Worm (Caenorhabditis elegans) whole organism, L3 larva: ENCODE results near the gene sma-5.
"Not testable (repeated sequence)": the region's sequence is repeated elsewhere in the genome, so short reads cannot be mapped to it uniquely, and the experiment has no call there.

Source experiments
- R02D3.7 ChIP-seq: fragments of 150-350 bp; optimal IDR thresholded peaks from 2 replicates; lab custom pipeline; 2014; ENCODE audit warnings: missing biosample characterization, missing genetic modification characterization
- ZK546.5 ChIP-seq: sonication (generic microtip); optimal IDR thresholded peaks from 2 replicates; lab custom pipeline; 2017; ENCODE audit warnings: missing biosample characterization, missing genetic modification characterization
- ceh-28 ChIP-seq: fragments of 150-350 bp; optimal IDR thresholded peaks from 2 replicates; lab custom pipeline; 2014; ENCODE audit warnings: missing biosample characterization, missing genetic modification reagents, missing genetic modification characterization
- ceh-82 ChIP-seq: fragments of 150-350 bp; optimal IDR thresholded peaks from 2 replicates; lab custom pipeline; 2014; ENCODE audit warnings: missing biosample characterization, missing genetic modification characterization
- ceh-9 ChIP-seq: sonication (generic microtip); optimal IDR thresholded peaks from 2 replicates; lab custom pipeline; 2018; ENCODE audit warnings: missing biosample characterization, missing genetic modification characterization
- egl-27 ChIP-seq: sonication (generic microtip); optimal IDR thresholded peaks from 4 replicates; lab custom pipeline; 2017; ENCODE audit warnings: missing biosample characterization, missing genetic modification reagents, missing genetic modification characterization
- egl-5 ChIP-seq: fragments of 150-350 bp; optimal IDR thresholded peaks from 2 replicates; lab custom pipeline; 2017; ENCODE audit warnings: missing biosample characterization, missing genetic modification reagents, missing genetic modification characterization, inconsistent platforms
- elt-1 ChIP-seq: fragments of 150-350 bp; optimal IDR thresholded peaks from 2 replicates; lab custom pipeline; 2014; ENCODE audit warnings: missing biosample characterization, missing genetic modification characterization
- elt-2 ChIP-seq: sonication (generic microtip); optimal IDR thresholded peaks from 2 replicates; lab custom pipeline; 2016; ENCODE audit warnings: missing genetic modification reagents, mild to moderate bottlenecking, missing genetic modification characterization, missing compliant biosample characterization
- elt-3 ChIP-seq, 3 experiments: fragments of 150-350 bp in 1 of 3; sonication (generic microtip) in 2 of 3; optimal IDR thresholded peaks; 2 replicates in 2 of 3; 4 replicates in 1 of 3; lab custom pipeline; 2014 to 2017; ENCODE audit warnings: missing biosample characterization in 3 of 3, missing genetic modification characterization in 3 of 3
- eor-1 ChIP-seq, 2 experiments: fragments of 150-350 bp; optimal IDR thresholded peaks; 2 replicates each; lab custom pipeline; 2014 to 2018; ENCODE audit warnings: missing biosample characterization in 2 of 2, missing genetic modification characterization in 2 of 2
- fkh-10 ChIP-seq: sonication (generic microtip); optimal IDR thresholded peaks from 2 replicates; lab custom pipeline; 2017; ENCODE audit warnings: missing biosample characterization, missing genetic modification reagents, missing genetic modification characterization
- fkh-2 ChIP-seq: fragments of 150-350 bp; optimal IDR thresholded peaks from 2 replicates; lab custom pipeline; 2014; ENCODE audit warnings: missing biosample characterization, missing genetic modification reagents, missing genetic modification characterization
- fos-1 ChIP-seq: fragments of 150-350 bp; optimal IDR thresholded peaks from 2 replicates; lab custom pipeline; 2014; ENCODE audit warnings: missing biosample characterization, missing genetic modification characterization
- jun-1 ChIP-seq: fragments of 150-350 bp; optimal IDR thresholded peaks from 2 replicates; lab custom pipeline; 2014; ENCODE audit warnings: missing biosample characterization, missing genetic modification reagents, missing genetic modification characterization
- lin-15B ChIP-seq: fragments of 150-350 bp; optimal IDR thresholded peaks from 2 replicates; lab custom pipeline; 2014; ENCODE audit warnings: missing biosample characterization, missing genetic modification characterization
- lin-39 ChIP-seq: fragments of 150-350 bp; optimal IDR thresholded peaks from 2 replicates; lab custom pipeline; 2018; ENCODE audit warnings: missing biosample characterization, missing genetic modification reagents, missing genetic modification characterization
- mdl-1 ChIP-seq: fragments of 150-350 bp; optimal IDR thresholded peaks from 2 replicates; lab custom pipeline; 2014; ENCODE audit warnings: missing biosample characterization, missing genetic modification characterization
- mml-1 ChIP-seq: fragments of 150-350 bp; sonication (generic microtip); optimal IDR thresholded peaks from 3 replicates; lab custom pipeline; 2014; ENCODE audit warnings: missing biosample characterization, missing genetic modification characterization
- nfya-1 ChIP-seq: sonication (generic microtip); optimal IDR thresholded peaks from 2 replicates; lab custom pipeline; 2017; ENCODE audit warnings: missing genetic modification characterization, mild to moderate bottlenecking, missing compliant biosample characterization, antibody characterized with exemption, moderate library complexity; ENCODE audit not compliant: insufficient read depth
- nhr-11 ChIP-seq: fragments of 150-350 bp; optimal IDR thresholded peaks from 2 replicates; lab custom pipeline; 2014; ENCODE audit warnings: missing biosample characterization, missing genetic modification characterization
- nhr-12 ChIP-seq: fragments of 150-350 bp; optimal IDR thresholded peaks from 2 replicates; lab custom pipeline; 2014; ENCODE audit warnings: missing biosample characterization, missing genetic modification characterization
- nhr-23 ChIP-seq: fragments of 150-350 bp; optimal IDR thresholded peaks from 2 replicates; lab custom pipeline; 2014; ENCODE audit warnings: missing biosample characterization, missing genetic modification reagents, missing genetic modification characterization
- nhr-25 ChIP-seq: sonication (generic microtip); optimal IDR thresholded peaks from 2 replicates; lab custom pipeline; 2017; ENCODE audit warnings: missing biosample characterization, missing genetic modification characterization
- nhr-43 ChIP-seq: sonication (generic microtip); optimal IDR thresholded peaks from 2 replicates; lab custom pipeline; 2016; ENCODE audit warnings: mild to moderate bottlenecking, missing genetic modification characterization, missing compliant biosample characterization; ENCODE audit not compliant: poor library complexity, severe bottlenecking
- nhr-77 ChIP-seq: fragments of 150-350 bp; optimal IDR thresholded peaks from 2 replicates; lab custom pipeline; 2014; ENCODE audit warnings: missing biosample characterization, missing genetic modification characterization
- pha-4 ChIP-seq: fragments of 150-350 bp; optimal IDR thresholded peaks from 2 replicates; lab custom pipeline; 2014; ENCODE audit warnings: missing biosample characterization, missing genetic modification reagents, missing genetic modification characterization
- pqm-1 ChIP-seq: fragments of 150-350 bp; optimal IDR thresholded peaks from 2 replicates; lab custom pipeline; 2017; ENCODE audit warnings: missing biosample characterization, missing genetic modification characterization, inconsistent platforms
- sea-2 ChIP-seq: fragments of 150-350 bp; sonication (generic microtip); optimal IDR thresholded peaks from 4 replicates; lab custom pipeline; 2014; ENCODE audit warnings: missing biosample characterization, missing genetic modification reagents, missing genetic modification characterization
- snpc-4 ChIP-seq: fragments of 150-350 bp; optimal IDR thresholded peaks from 2 replicates; lab custom pipeline; 2014; ENCODE audit warnings: missing biosample characterization, missing genetic modification characterization
- tbx-2 ChIP-seq: sonication (generic microtip); optimal IDR thresholded peaks from 2 replicates; lab custom pipeline; 2016; ENCODE audit warnings: mild to moderate bottlenecking, missing genetic modification characterization, missing compliant biosample characterization
- unc-62 ChIP-seq: fragments of 150-350 bp; sonication (generic microtip); optimal IDR thresholded peaks from 4 replicates; lab custom pipeline; 2014; ENCODE audit warnings: missing biosample characterization, missing genetic modification reagents, missing genetic modification characterization
- ztf-11 ChIP-seq: fragments of 150-350 bp; optimal IDR thresholded peaks from 2 replicates; lab custom pipeline; 2014; ENCODE audit warnings: missing biosample characterization, missing genetic modification characterization
- ztf-4 ChIP-seq: fragments of 150-350 bp; optimal IDR thresholded peaks from 2 replicates; lab custom pipeline; 2014; ENCODE audit warnings: missing biosample characterization, missing genetic modification characterization

sma-5 gene

ce11 chrX:11964555-11964954 lies 40.8 kb downstream of the sma-5 start:
- TF ChIP-seq mml-1 (tag; lab: Kevin White, UChicago) (no peak), nhr-23 (tag; lab: Kevin White, UChicago) (no peak), sea-2 (no peak), pha-4 (tag; lab: Kevin White, UChicago) (no peak), snpc-4 (tag; lab: Kevin White, UChicago) (no peak), nhr-43 (tag; lab: Kevin White, UChicago) (peak; percentile 10), elt-2 (peak; percentile 83), lin-15B (no peak), nfya-1 (tag; lab: Kevin White, UChicago) (peak; percentile 0), nhr-12 (tag; lab: Kevin White, UChicago) (no peak), tbx-2 (tag; lab: Kevin White, UChicago) (no peak), ztf-11 (tag; lab: Kevin White, UChicago) (no peak), fkh-10 (GFP tag; lab: Kevin White, UChicago) (no peak), ztf-4 (tag; lab: Kevin White, UChicago) (no peak), nhr-25 (tag; lab: Kevin White, UChicago) (no peak), lin-39 (tag; lab: Kevin White, UChicago) (no peak), ceh-9 (tag; lab: Kevin White, UChicago) (no peak), pqm-1 (peak; percentile 93), ZK546.5 (tag; lab: Kevin White, UChicago) (no peak), R02D3.7 (no peak), ceh-82 (tag; lab: Kevin White, UChicago) (no peak), fos-1 (tag; lab: Kevin White, UChicago) (peak; percentile 40), elt-1 (no peak), mdl-1 (tag; lab: Kevin White, UChicago) (no peak), nhr-77 (tag; lab: Kevin White, UChicago) (no peak), ceh-28 (no peak), egl-5 (tag; lab: Kevin White, UChicago) (no peak), elt-3 (tag; optimal IDR thresholded peaks at IDR 0.05; lab: Kevin White, UChicago) (peak in 1 of 3 experiments; percentile 19), nhr-11 (tag; lab: Kevin White, UChicago) (no peak)

ce11 chrX:11963659-11964058 lies 41.7 kb downstream of the sma-5 start:
- TF ChIP-seq nhr-23 (tag; lab: Kevin White, UChicago) (peak; percentile 27), nhr-25 (tag; lab: Kevin White, UChicago) (peak; percentile 47), nhr-12 (tag; lab: Kevin White, UChicago) (no peak), elt-1 (peak; percentile 74)

DNA sequence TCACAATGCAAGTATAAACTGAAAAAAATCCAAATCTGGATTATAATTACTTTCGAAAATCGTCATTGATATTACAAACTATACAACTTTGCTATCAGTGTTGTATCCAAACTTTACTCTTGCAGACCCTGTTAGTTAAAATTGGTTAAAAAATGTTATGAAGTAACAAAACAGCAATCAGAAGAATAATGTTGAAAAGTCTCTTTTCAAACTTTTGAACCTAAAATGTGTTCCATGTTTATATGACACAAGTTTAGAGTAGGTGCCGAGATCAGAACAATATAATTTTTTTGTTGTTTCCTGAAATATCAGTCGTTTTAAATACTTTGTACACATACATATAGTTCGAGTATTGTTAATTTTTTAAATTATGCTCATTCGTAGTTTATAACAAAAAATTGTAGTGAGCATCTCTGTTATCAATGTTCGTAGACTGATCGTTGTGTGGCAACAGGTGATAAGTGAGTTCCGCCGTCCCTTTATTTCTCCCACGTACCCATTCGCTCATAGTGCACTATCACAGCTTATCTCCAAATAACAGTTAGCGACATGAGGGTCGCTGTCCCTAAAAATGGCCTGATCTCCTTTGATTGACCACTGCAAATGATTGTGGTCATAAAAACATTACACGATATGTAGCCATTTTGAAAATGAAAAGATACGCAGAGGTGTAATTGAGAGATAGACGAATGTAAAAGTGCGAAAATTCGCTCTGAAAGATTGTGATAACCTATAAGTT lies 43.1 kb downstream of the sma-5 start:
- TF ChIP-seq egl-27 (tag; lab: Kevin White, UChicago): no peak
- no peak for TF ChIP-seq ztf-4 (tag; lab: Kevin White, UChicago)
- TF ChIP-seq pqm-1: peak; percentile 54
- no peak for TF ChIP-seq lin-39 (tag; lab: Kevin White, UChicago)
- no peak for TF ChIP-seq nhr-11 (tag; lab: Kevin White, UChicago)
- no peak for TF ChIP-seq fkh-2
- TF ChIP-seq egl-5 (tag; lab: Kevin White, UChicago): no peak
- TF ChIP-seq pha-4 (tag; lab: Kevin White, UChicago): no peak
- TF ChIP-seq eor-1 (tag; optimal IDR thresholded peaks at IDR 0.05; lab: Kevin White, UChicago): no peak
- TF ChIP-seq mdl-1 (tag; lab: Kevin White, UChicago): no peak
- TF ChIP-seq elt-2: peak; percentile 94
- TF ChIP-seq elt-3 (tag; optimal IDR thresholded peaks at IDR 0.05; lab: Kevin White, UChicago): peak in 2 of 3 experiments; percentile 22 to 68
- no peak for TF ChIP-seq snpc-4 (tag; lab: Kevin White, UChicago)
- TF ChIP-seq elt-1: no peak
- no peak for TF ChIP-seq ZK546.5 (tag; lab: Kevin White, UChicago)
- no peak for TF ChIP-seq unc-62 (GFP tag; lab: Kevin White, UChicago)
- TF ChIP-seq jun-1 (tag; lab: Kevin White, UChicago): peak; percentile 33

DNA sequence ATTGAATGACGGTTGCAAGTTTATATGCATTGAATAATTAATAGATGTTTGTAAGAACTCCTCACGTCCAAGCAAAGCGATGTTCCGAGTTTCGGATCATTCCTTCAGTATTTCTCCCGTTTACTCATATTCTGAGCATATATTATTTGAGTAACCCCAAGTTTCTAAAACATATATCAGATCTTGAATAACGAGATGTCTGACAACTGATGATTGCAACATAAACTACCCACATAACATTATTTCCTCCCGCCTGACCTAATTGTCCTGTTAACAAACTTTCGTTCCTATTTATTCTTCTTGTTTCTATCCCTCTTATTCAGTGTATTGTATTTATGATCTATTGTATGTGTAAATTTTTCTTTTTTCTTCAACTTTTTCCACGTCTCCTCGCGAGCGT lies 44.2 kb downstream of the sma-5 start, which contains the start of gene C49F5.13:
Gene C49F5.13, plus strand, starts transcription at position 301 of the 400 bp plus-strand sequence.
- TF ChIP-seq ztf-11, ZK546.5, nhr-12 (tag; lab: Kevin White, UChicago): not testable (repeated sequence)
